Worm (Caenorhabditis elegans) whole organism, mixed stage, embryonic: Measurements from ENCODE around the gene T07F12.4.
A peak's percentile ranks its signal among the peaks of the same experiment; 100 is the strongest.

Experiments used
- M03D4.4 ChIP-seq: sonication (generic microtip); optimal IDR thresholded peaks from 2 replicates; lab custom pipeline; 2017; ENCODE audit warnings: mild to moderate bottlenecking, missing genetic modification characterization, missing compliant biosample characterization
- bed-3 ChIP-seq: fragments of 200-800 bp; sonication (Bioruptor generic); optimal IDR thresholded peaks from 3 replicates; lab custom pipeline; 2018; ENCODE audit warnings: mild to moderate bottlenecking, missing genetic modification characterization, moderate library complexity, missing compliant biosample characterization
- blmp-1 ChIP-seq: fragments of 150-350 bp; optimal IDR thresholded peaks from 2 replicates; lab custom pipeline; 2014; ENCODE audit warnings: missing biosample characterization, missing genetic modification characterization
- ceh-39 ChIP-seq: fragments of 150-350 bp; optimal IDR thresholded peaks from 2 replicates; lab custom pipeline; 2014; ENCODE audit warnings: missing biosample characterization, missing genetic modification characterization
- ceh-43 ChIP-seq: fragments of 200-800 bp; sonication (Bioruptor generic); optimal IDR thresholded peaks from 2 replicates; lab custom pipeline; 2018; ENCODE audit warnings: mild to moderate bottlenecking, missing genetic modification characterization, moderate library complexity, missing compliant biosample characterization
- ceh-83 ChIP-seq: fragments of 200-800 bp; sonication (Bioruptor generic); optimal IDR thresholded peaks from 2 replicates; lab custom pipeline; 2018; ENCODE audit warnings: mild to moderate bottlenecking, missing genetic modification characterization, missing compliant biosample characterization
- ces-1 ChIP-seq: fragments of 150-350 bp; optimal IDR thresholded peaks from 2 replicates; lab custom pipeline; 2014; ENCODE audit warnings: missing biosample characterization, missing genetic modification reagents, missing genetic modification characterization
- cnd-1 ChIP-seq: fragments of 200-800 bp; sonication (Bioruptor generic); optimal IDR thresholded peaks from 2 replicates; lab custom pipeline; 2018; ENCODE audit warnings: mild to moderate bottlenecking, missing genetic modification characterization, missing compliant biosample characterization
- drap-1 ChIP-seq: fragments of 200-800 bp; sonication (Bioruptor generic); optimal IDR thresholded peaks from 3 replicates; lab custom pipeline; 2018; ENCODE audit warnings: mild to moderate bottlenecking, missing genetic modification characterization, missing compliant biosample characterization
- elt-1 ChIP-seq: sonication (generic microtip); optimal IDR thresholded peaks from 2 replicates; lab custom pipeline; 2017; ENCODE audit warnings: missing genetic modification characterization, mild to moderate bottlenecking, missing compliant biosample characterization, antibody characterized with exemption, moderate library complexity, borderline replicate concordance; ENCODE audit not compliant: insufficient read depth
- ham-2 ChIP-seq: fragments of 200-800 bp; sonication (Bioruptor generic); optimal IDR thresholded peaks from 2 replicates; lab custom pipeline; 2018; ENCODE audit warnings: mild to moderate bottlenecking, missing genetic modification characterization, missing compliant biosample characterization
- hlh-1 ChIP-seq: fragments of 150-350 bp; optimal IDR thresholded peaks from 2 replicates; lab custom pipeline; 2014; ENCODE audit warnings: missing biosample characterization, missing genetic modification reagents, missing genetic modification characterization
- lin-13 ChIP-seq: fragments of 150-350 bp; optimal IDR thresholded peaks from 2 replicates; lab custom pipeline; 2014; ENCODE audit warnings: missing biosample characterization, missing genetic modification characterization
- lin-32 ChIP-seq: fragments of 200-800 bp; sonication (Bioruptor generic); optimal IDR thresholded peaks from 2 replicates; lab custom pipeline; 2018; ENCODE audit warnings: mild to moderate bottlenecking, missing genetic modification characterization, missing compliant biosample characterization
- mab-5 ChIP-seq: fragments of 150-350 bp; optimal IDR thresholded peaks from 2 replicates; lab custom pipeline; 2014; ENCODE audit warnings: missing biosample characterization, missing genetic modification characterization
- mep-1 ChIP-seq: fragments of 150-350 bp; optimal IDR thresholded peaks from 2 replicates; lab custom pipeline; 2017; ENCODE audit warnings: missing biosample characterization, missing genetic modification reagents, missing genetic modification characterization, inconsistent platforms
- mls-2 ChIP-seq: sonication (generic microtip); optimal IDR thresholded peaks from 2 replicates; lab custom pipeline; 2016; ENCODE audit warnings: mild to moderate bottlenecking, missing genetic modification characterization, moderate library complexity, missing compliant biosample characterization
- nhr-12 ChIP-seq: fragments of 150-350 bp; optimal IDR thresholded peaks from 2 replicates; lab custom pipeline; 2014; ENCODE audit warnings: missing biosample characterization, missing genetic modification characterization
- nhr-2 ChIP-seq: fragments of 150-350 bp; optimal IDR thresholded peaks from 2 replicates; lab custom pipeline; 2014; ENCODE audit warnings: missing biosample characterization, missing genetic modification characterization
- nhr-28 ChIP-seq: fragments of 150-350 bp; optimal IDR thresholded peaks from 2 replicates; lab custom pipeline; 2014; ENCODE audit warnings: missing biosample characterization, missing genetic modification characterization
- nhr-76 ChIP-seq: sonication (generic microtip); optimal IDR thresholded peaks from 2 replicates; lab custom pipeline; 2017; ENCODE audit warnings: missing biosample characterization, missing genetic modification characterization
- pha-4 ChIP-seq: fragments of 150-350 bp; optimal IDR thresholded peaks from 2 replicates; lab custom pipeline; 2018; ENCODE audit warnings: missing biosample characterization, missing genetic modification reagents, missing genetic modification characterization
- sem-2 ChIP-seq: fragments of 200-800 bp; sonication (Bioruptor generic); optimal IDR thresholded peaks from 2 replicates; lab custom pipeline; 2018; ENCODE audit warnings: mild to moderate bottlenecking, missing genetic modification characterization, missing compliant biosample characterization
- snpc-4 ChIP-seq: fragments of 150-350 bp; optimal IDR thresholded peaks from 2 replicates; lab custom pipeline; 2014; ENCODE audit warnings: missing biosample characterization, missing genetic modification characterization
- sptf-1 ChIP-seq: sonication (generic microtip); optimal IDR thresholded peaks from 2 replicates; lab custom pipeline; 2017; ENCODE audit warnings: mild to moderate bottlenecking, missing genetic modification characterization, moderate library complexity, missing compliant biosample characterization
- tbx-8 ChIP-seq: fragments of 200-800 bp; sonication (Bioruptor generic); optimal IDR thresholded peaks from 2 replicates; lab custom pipeline; 2018; ENCODE audit warnings: mild to moderate bottlenecking, missing genetic modification characterization, moderate library complexity, missing compliant biosample characterization
- unc-120 ChIP-seq: sonication (generic microtip); optimal IDR thresholded peaks from 2 replicates; lab custom pipeline; 2017; ENCODE audit warnings: missing genetic modification characterization, missing compliant biosample characterization; ENCODE audit not compliant: poor library complexity, severe bottlenecking
- unc-39 ChIP-seq: fragments of 150-350 bp; optimal IDR thresholded peaks from 2 replicates; lab custom pipeline; 2014; ENCODE audit warnings: missing biosample characterization, missing genetic modification characterization
- unc-62 ChIP-seq: fragments of 150-350 bp; optimal IDR thresholded peaks from 2 replicates; lab custom pipeline; 2014; ENCODE audit warnings: missing biosample characterization, missing genetic modification reagents, missing genetic modification characterization
- ztf-11 ChIP-seq: fragments of 150-350 bp; optimal IDR thresholded peaks from 2 replicates; lab custom pipeline; 2014; ENCODE audit warnings: missing biosample characterization, missing genetic modification characterization

The T07F12.4 gene

DNA sequence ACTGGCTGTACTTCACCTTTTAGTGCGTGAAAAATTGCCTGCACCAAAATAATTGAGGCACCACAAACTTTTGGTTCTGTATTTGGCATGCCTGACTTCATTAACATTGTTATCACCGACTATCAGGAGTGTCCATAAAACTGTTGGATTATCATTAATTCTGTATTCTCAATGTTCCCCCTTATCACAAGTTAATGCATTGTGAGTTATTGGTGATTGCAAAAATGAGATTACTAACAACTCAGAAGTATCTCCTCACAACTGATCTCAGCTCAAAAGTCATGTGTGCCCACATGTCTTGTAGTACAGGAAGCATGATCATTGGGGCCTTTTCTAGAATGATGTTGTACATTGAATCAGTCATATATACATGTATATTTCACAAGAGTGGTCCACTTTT lies 15.0 kb downstream of the T07F12.4 start, which contains the start of gene arrd-23:
TSS of gene arrd-23 (plus strand) at position 301 of the 400 bp plus-strand sequence.
- TF ChIP-seq ztf-11 (tag; lab: Kevin White, UChicago) (no peak), hlh-1 (tag; lab: Kevin White, UChicago) (no peak), unc-62 (GFP tag; lab: Kevin White, UChicago) (no peak), sem-2 (GFP tag; lab: Kevin White, UChicago) (no peak), nhr-2 (tag; lab: Kevin White, UChicago) (no peak), nhr-28 (no peak), mab-5 (tag; lab: Kevin White, UChicago) (no peak), lin-13 (no peak)

DNA sequence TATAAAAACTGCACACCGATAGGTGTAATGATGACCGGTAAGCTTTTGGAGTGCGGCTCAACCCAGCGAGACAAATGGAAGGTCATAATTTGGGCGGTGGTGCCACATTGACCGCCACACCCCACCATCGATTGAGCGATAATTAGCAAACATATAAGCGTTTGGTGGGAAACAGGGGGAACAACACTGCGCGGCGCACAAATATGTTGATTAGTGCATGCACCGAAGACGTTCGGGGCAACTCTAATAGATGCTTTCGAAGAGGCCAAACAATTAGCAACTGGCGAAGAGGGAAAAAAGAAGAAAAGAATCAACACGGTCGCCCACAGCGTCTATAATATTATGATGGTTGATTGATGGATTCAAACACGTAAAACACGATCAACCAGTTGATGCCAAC lies 19.3 kb downstream of the T07F12.4 start:
- TF ChIP-seq mls-2 (tag; lab: Kevin White, UChicago) (peak; percentile 41), sptf-1 (tag; lab: Kevin White, UChicago) (peak; percentile 0), pha-4 (tag; lab: Kevin White, UChicago) (no peak), nhr-2 (tag; lab: Kevin White, UChicago) (peak; percentile 30), ces-1 (GFP tag; lab: Kevin White, UChicago) (peak; percentile 17)

DNA sequence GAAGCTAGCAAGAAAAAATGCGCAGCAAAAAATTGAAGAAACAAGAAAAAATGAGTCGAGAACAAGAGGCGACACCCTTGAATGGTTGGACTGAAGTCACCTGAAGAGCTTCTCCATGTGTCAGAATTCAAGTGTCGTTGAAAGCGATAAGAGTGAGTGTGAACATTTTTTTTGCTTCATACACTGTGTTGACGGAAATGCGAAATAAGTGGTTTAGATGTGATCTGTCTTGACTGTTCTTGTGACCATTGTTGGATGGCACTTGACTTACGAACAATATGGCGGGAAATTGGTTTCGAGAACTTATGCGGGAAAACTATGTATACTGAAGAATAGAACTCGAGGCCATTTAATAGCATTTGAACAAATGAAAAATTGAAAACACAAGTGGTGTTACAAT lies 20.6 kb downstream of the T07F12.4 start:
- TF ChIP-seq mls-2 (tag; lab: Kevin White, UChicago) (no peak), snpc-4 (tag; lab: Kevin White, UChicago) (no peak), lin-32 (GFP tag; lab: Kevin White, UChicago) (no peak), ceh-39 (no peak), unc-62 (GFP tag; lab: Kevin White, UChicago) (no peak), ceh-83 (GFP tag; lab: Kevin White, UChicago) (no peak), mab-5 (tag; lab: Kevin White, UChicago) (no peak), hlh-1 (tag; lab: Kevin White, UChicago) (no peak), pha-4 (tag; lab: Kevin White, UChicago) (no peak), blmp-1 (tag; lab: Kevin White, UChicago) (no peak), cnd-1 (tag; lab: Kevin White, UChicago) (no peak), nhr-76 (tag; lab: Kevin White, UChicago) (no peak), bed-3 (no peak), tbx-8 (GFP tag; lab: Kevin White, UChicago) (no peak), ceh-43 (GFP tag; lab: Kevin White, UChicago) (no peak), ztf-11 (tag; lab: Kevin White, UChicago) (no peak), elt-1 (tag; lab: Kevin White, UChicago) (no peak), M03D4.4 (no peak), lin-13 (no peak)

DNA sequence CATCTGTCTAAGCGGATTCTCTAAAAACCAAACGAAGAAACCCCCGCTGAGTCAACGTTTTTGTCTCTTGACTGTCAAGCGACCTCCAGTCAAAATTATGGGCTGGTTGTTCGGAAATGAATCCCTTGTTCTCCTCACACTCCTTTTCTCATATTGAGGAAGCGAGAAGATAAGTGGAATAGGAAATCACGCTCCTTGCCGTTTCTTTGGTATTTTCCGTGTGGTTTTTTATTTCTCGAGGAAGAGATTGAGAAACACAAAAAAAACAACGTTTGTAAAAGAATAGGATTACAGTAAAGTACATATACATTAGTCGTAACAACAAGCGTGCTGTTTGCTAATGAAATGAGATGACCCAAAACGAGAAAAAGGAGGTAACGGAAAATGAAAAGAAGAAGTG lies 23.7 kb downstream of the T07F12.4 start, which contains the start of gene tsp-14:
TSS of gene tsp-14 (minus strand) at position 62 of the 400 bp plus-strand sequence.
- TF ChIP-seq ceh-39: no peak
- no peak for TF ChIP-seq snpc-4 (tag; lab: Kevin White, UChicago)
- TF ChIP-seq bed-3: no peak
- no peak for TF ChIP-seq mep-1 (tag; lab: Kevin White, UChicago)
- TF ChIP-seq ham-2 (GFP tag; lab: Kevin White, UChicago): no peak
- TF ChIP-seq, all 35 proteins: peak for 0

DNA sequence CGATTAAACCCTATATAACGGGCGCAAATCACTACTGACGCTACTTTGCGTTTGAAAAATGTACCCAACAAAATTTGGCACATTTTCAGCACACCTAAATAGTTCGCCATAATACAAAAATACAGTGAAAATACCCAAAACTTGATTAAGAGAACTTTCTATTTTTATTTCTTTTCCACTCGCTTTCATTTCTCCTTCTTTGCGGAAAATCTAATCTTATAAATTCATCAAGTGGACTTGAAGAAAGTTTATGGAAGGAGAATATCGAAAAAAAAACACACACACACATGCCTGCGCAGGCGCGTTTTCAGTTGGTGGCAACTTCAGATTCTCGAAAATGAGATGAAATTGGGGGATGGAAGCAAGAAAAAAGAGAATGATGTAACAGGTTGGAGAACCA lies 25.3 kb downstream of the T07F12.4 start:
- no peak for TF ChIP-seq nhr-12 (tag; lab: Kevin White, UChicago)
- TF ChIP-seq nhr-76 (tag; lab: Kevin White, UChicago): no peak
- TF ChIP-seq sem-2 (GFP tag; lab: Kevin White, UChicago): no peak
- no peak for TF ChIP-seq mls-2 (tag; lab: Kevin White, UChicago)
- no peak for TF ChIP-seq blmp-1 (tag; lab: Kevin White, UChicago)
- TF ChIP-seq ces-1 (GFP tag; lab: Kevin White, UChicago): no peak
- TF ChIP-seq ceh-39: no peak
- TF ChIP-seq unc-39 (tag; lab: Kevin White, UChicago): no peak
- no peak for TF ChIP-seq unc-120
- TF ChIP-seq hlh-1 (tag; lab: Kevin White, UChicago): no peak
- TF ChIP-seq pha-4 (tag; lab: Kevin White, UChicago): no peak
- no peak for TF ChIP-seq elt-1 (tag; lab: Kevin White, UChicago)
- no peak for TF ChIP-seq lin-32 (GFP tag; lab: Kevin White, UChicago)
- TF ChIP-seq M03D4.4: no peak
- no peak for TF ChIP-seq tbx-8 (GFP tag; lab: Kevin White, UChicago)
- TF ChIP-seq drap-1 (GFP tag; lab: Kevin White, UChicago): no peak
